Worm (Caenorhabditis elegans) whole organism, L4 larva: ENCODE results near the gene F55F10.3.
A peak's percentile ranks its signal among the peaks of the same experiment; 100 is the strongest.
"Not testable (repeated sequence)": the region's sequence is repeated elsewhere in the genome, so short reads cannot be mapped to it uniquely, and the experiment has no call there.

Experiments
- D1046.2 ChIP-seq: fragments of 200-800 bp; sonication (Bioruptor generic); IDR thresholded peaks from 2 replicates; pipeline ENCODE4 v1.3.6; 2022; ENCODE audit warnings: missing genetic modification characterization, missing compliant biosample characterization
- F44E2.7 ChIP-seq: fragments of 200-800 bp; sonication (Bioruptor generic); IDR thresholded peaks from 2 replicates; pipeline ENCODE4 v2.1.2; 2022; ENCODE audit warnings: missing genetic modification characterization, missing compliant biosample characterization
- F49E8.2 ChIP-seq: sonication (generic microtip); optimal IDR thresholded peaks from 2 replicates; lab custom pipeline; 2016; ENCODE audit warnings: missing compliant biosample characterization, mild to moderate bottlenecking, missing genetic modification characterization, borderline replicate concordance
- Y105C5A.15 ChIP-seq: fragments of 200-800 bp; sonication (Bioruptor generic); IDR thresholded peaks from 2 replicates; pipeline ENCODE4 v1.3.6; 2022; ENCODE audit warnings: missing genetic modification characterization, missing compliant biosample characterization
- Y48G9A.11 ChIP-seq: fragments of 200-800 bp; sonication (Bioruptor generic); IDR thresholded peaks from 2 replicates; pipeline ENCODE4 v1.3.6; 2022; ENCODE audit warnings: missing genetic modification reagents, missing genetic modification characterization, missing compliant biosample characterization
- ceh-20 ChIP-seq: fragments of 200-800 bp; sonication (Bioruptor generic); IDR thresholded peaks from 2 replicates; pipeline ENCODE4 v1.3.6; 2022; ENCODE audit warnings: missing genetic modification reagents, missing genetic modification characterization, missing compliant biosample characterization
- ceh-28 ChIP-seq: fragments of 150-350 bp; optimal IDR thresholded peaks from 2 replicates; lab custom pipeline; 2014; ENCODE audit warnings: missing biosample characterization, missing genetic modification reagents, missing genetic modification characterization
- ceh-62 ChIP-seq: sonication (generic microtip); optimal IDR thresholded peaks from 2 replicates; lab custom pipeline; 2017; ENCODE audit warnings: missing biosample characterization, missing genetic modification characterization
- ctbp-1 ChIP-seq: fragments of 200-800 bp; sonication (Bioruptor generic); IDR thresholded peaks from 2 replicates; pipeline ENCODE4 v1.3.6; 2022; ENCODE audit warnings: missing genetic modification reagents, missing genetic modification characterization, missing compliant biosample characterization
- dmd-6 ChIP-seq: fragments of 200-800 bp; sonication (Bioruptor generic); IDR thresholded peaks from 2 replicates; pipeline ENCODE4 v1.3.6; 2022; ENCODE audit warnings: missing genetic modification reagents, missing genetic modification characterization, missing compliant biosample characterization
- dpl-1 ChIP-seq: fragments of 150-350 bp; optimal IDR thresholded peaks from 2 replicates; lab custom pipeline; 2014; ENCODE audit warnings: missing biosample characterization, missing genetic modification reagents, missing genetic modification characterization
- duxl-1 ChIP-seq: sonication (generic microtip); optimal IDR thresholded peaks from 2 replicates; lab custom pipeline; 2016; ENCODE audit warnings: mild to moderate bottlenecking, missing genetic modification characterization, moderate library complexity, missing compliant biosample characterization; ENCODE audit not compliant: poor library complexity
- egl-43 ChIP-seq: fragments of 200-800 bp; sonication (Bioruptor generic); IDR thresholded peaks from 2 replicates; pipeline ENCODE4 v1.3.6; 2022; ENCODE audit warnings: missing genetic modification reagents, missing genetic modification characterization, missing compliant biosample characterization
- fkh-10 ChIP-seq: fragments of 150-350 bp; optimal IDR thresholded peaks from 2 replicates; lab custom pipeline; 2014; ENCODE audit warnings: missing biosample characterization, missing genetic modification reagents, missing genetic modification characterization
- hif-1 ChIP-seq, 2 experiments: sonication (generic microtip); optimal IDR thresholded peaks; 2 replicates each; lab custom pipeline; 2016 to 2017; ENCODE audit warnings: missing compliant biosample characterization in 2 of 2, missing genetic modification characterization in 2 of 2, missing genetic modification reagents in 2 of 2, missing genotype in 2 of 2, mild to moderate bottlenecking in 1 of 2
- hlh-30 ChIP-seq: sonication (generic microtip); optimal IDR thresholded peaks from 2 replicates; lab custom pipeline; 2017; ENCODE audit warnings: antibody characterized with exemption, mild to moderate bottlenecking, missing genetic modification characterization, missing compliant biosample characterization; ENCODE audit not compliant: insufficient read depth
- hmg-1.1 ChIP-seq: fragments of 200-800 bp; sonication (Bioruptor generic); IDR thresholded peaks from 2 replicates; pipeline ENCODE4 v1.3.6; 2022; ENCODE audit warnings: missing genetic modification reagents, missing genetic modification characterization, missing compliant biosample characterization
- lin-1 ChIP-seq: fragments of 200-800 bp; sonication (Bioruptor generic); IDR thresholded peaks from 2 replicates; pipeline ENCODE4 v1.3.6; 2022; ENCODE audit warnings: missing genetic modification reagents, missing genetic modification characterization, missing compliant biosample characterization
- lin-38 ChIP-seq: fragments of 200-800 bp; sonication (Bioruptor generic); IDR thresholded peaks from 2 replicates; pipeline ENCODE4 v1.3.6; 2022; ENCODE audit warnings: missing genetic modification reagents, missing genetic modification characterization, missing compliant biosample characterization
- lir-3 ChIP-seq: sonication (generic microtip); optimal IDR thresholded peaks from 2 replicates; lab custom pipeline; 2016; ENCODE audit warnings: mild to moderate bottlenecking, missing genetic modification characterization, missing compliant biosample characterization
- lsy-2 ChIP-seq, 2 experiments: fragments of 150-350 bp in 1 of 2; sonication (generic microtip) in 1 of 2; optimal IDR thresholded peaks; 2 replicates each; lab custom pipeline; 2014 to 2017; ENCODE audit warnings: missing biosample characterization in 2 of 2, missing genetic modification characterization in 2 of 2
- mdl-1 ChIP-seq, 2 experiments: fragments of 150-350 bp in 1 of 2; sonication (generic microtip) in 1 of 2; optimal IDR thresholded peaks; 2 replicates each; lab custom pipeline; 2014 to 2017; ENCODE audit warnings: missing biosample characterization in 2 of 2, missing genetic modification characterization in 2 of 2
- pha-4 ChIP-seq, 2 experiments: fragments of 150-350 bp in 1 of 2; fragments of 200-800 bp in 1 of 2; sonication (Bioruptor generic) in 1 of 2; IDR thresholded peaks in 1 of 2; optimal IDR thresholded peaks in 1 of 2; 2 replicates each; pipeline versions ENCODE4 v1.3.6 to Lab custom; 2014 to 2022; ENCODE audit warnings: missing genetic modification characterization in 2 of 2, missing genetic modification reagents in 2 of 2, missing biosample characterization in 1 of 2, missing compliant biosample characterization in 1 of 2
- php-3 ChIP-seq: fragments of 200-800 bp; sonication (Bioruptor generic); IDR thresholded peaks from 2 replicates; pipeline ENCODE4 v1.3.6; 2022; ENCODE audit warnings: missing genetic modification reagents, missing genetic modification characterization, missing compliant biosample characterization
- pqm-1 ChIP-seq: sonication (generic microtip); optimal IDR thresholded peaks from 2 replicates; lab custom pipeline; 2017; ENCODE audit warnings: missing biosample characterization, missing genetic modification characterization
- rbr-2 ChIP-seq: sonication (generic microtip); optimal IDR thresholded peaks from 2 replicates; lab custom pipeline; 2016; ENCODE audit warnings: missing genotype, missing genetic modification characterization, missing compliant biosample characterization
- saeg-2 ChIP-seq: fragments of 200-800 bp; sonication (Bioruptor generic); IDR thresholded peaks from 2 replicates; pipeline ENCODE4 v1.3.6; 2022; ENCODE audit warnings: missing genetic modification reagents, missing genetic modification characterization, missing compliant biosample characterization
- set-16 ChIP-seq: fragments of 200-800 bp; sonication (Bioruptor generic); IDR thresholded peaks from 2 replicates; pipeline ENCODE4 v1.3.6; 2022; ENCODE audit warnings: missing genetic modification reagents, missing genetic modification characterization, missing compliant biosample characterization
- snpc-1.2 ChIP-seq: fragments of 200-800 bp; sonication (Bioruptor generic); IDR thresholded peaks from 2 replicates; pipeline ENCODE4 v1.3.6; 2022; ENCODE audit warnings: missing genetic modification reagents, missing genetic modification characterization, missing compliant biosample characterization
- snpc-4 ChIP-seq: fragments of 150-350 bp; optimal IDR thresholded peaks from 2 replicates; lab custom pipeline; 2014; ENCODE audit warnings: missing biosample characterization, missing genetic modification characterization
- spr-3 ChIP-seq: fragments of 200-800 bp; sonication (Bioruptor generic); optimal IDR thresholded peaks from 2 replicates; lab custom pipeline; 2018; ENCODE audit warnings: mild to moderate bottlenecking, missing genetic modification characterization, missing compliant biosample characterization
- vab-7 ChIP-seq: fragments of 200-800 bp; sonication (Bioruptor generic); IDR thresholded peaks from 2 replicates; pipeline ENCODE4 v1.3.6; 2022; ENCODE audit warnings: missing genetic modification reagents, missing genetic modification characterization, missing compliant biosample characterization
- zip-11 ChIP-seq: fragments of 200-800 bp; sonication (Bioruptor generic); IDR thresholded peaks from 2 replicates; pipeline ENCODE4 v1.3.6; 2022; ENCODE audit warnings: missing genetic modification characterization, missing compliant biosample characterization
- ztf-7 ChIP-seq: fragments of 150-350 bp; optimal IDR thresholded peaks from 2 replicates; lab custom pipeline; 2014; ENCODE audit warnings: missing biosample characterization, missing genetic modification characterization

Gene F55F10.3

ce11 chrIV:4359653-4360052 is at the start of gene F55F10.3:
Gene F55F10.3 (plus strand): TSS chrIV:4359953.
- TF ChIP-seq pha-4 (GFP tag; IDR thresholded peaks at IDR 0.05; lab: Robert Waterston, UW), result no peak
- no peak for TF ChIP-seq pha-4 (tag; optimal IDR thresholded peaks at IDR 0.05; lab: Kevin White, UChicago)
- TF ChIP-seq ceh-62 (tag; lab: Kevin White, UChicago), result no peak
- no peak for TF ChIP-seq Y48G9A.11 (GFP tag; lab: Robert Waterston, UW)
- no peak for TF ChIP-seq lir-3 (tag; lab: Kevin White, UChicago)
- no peak for TF ChIP-seq ctbp-1 (GFP tag; lab: Robert Waterston, UW)
- TF ChIP-seq hlh-30, result no peak
- TF ChIP-seq lin-38 (GFP tag; lab: Robert Waterston, UW), result no peak
- no peak for TF ChIP-seq hif-1 (tag; optimal IDR thresholded peaks at IDR 0.05; lab: Kevin White, UChicago)
- no peak for TF ChIP-seq saeg-2 (GFP tag; lab: Robert Waterston, UW)
- no peak for TF ChIP-seq pqm-1 (tag; lab: Kevin White, UChicago)
- TF ChIP-seq dpl-1, result no peak
- no peak for TF ChIP-seq snpc-1.2
- TF ChIP-seq fkh-10 (GFP tag; lab: Kevin White, UChicago), result no peak
- no peak for TF ChIP-seq ztf-7 (tag; lab: Kevin White, UChicago)
- TF ChIP-seq mdl-1 (tag; optimal IDR thresholded peaks at IDR 0.05; lab: Kevin White, UChicago), result no peak
- TF ChIP-seq vab-7 (GFP tag; lab: Robert Waterston, UW), result no peak
- TF ChIP-seq snpc-4 (tag; lab: Kevin White, UChicago), result no peak
- TF ChIP-seq, all 104 proteins: peak for 0

- peak; percentile 92 for TF ChIP-seq set-16 (GFP tag; lab: Robert Waterston, UW)
These were observed 47.4 kb upstream of the F55F10.3 start for ce11 chrIV:4312394-4312793.

ce11 chrIV:4313144-4313543 is 46.6 kb upstream of the F55F10.3 start:
- TF ChIP-seq pha-4 (GFP tag; IDR thresholded peaks at IDR 0.05; lab: Robert Waterston, UW) (0 out of 2 replicates have a peak, but pooled peaks have one; percentile 23), set-16 (GFP tag; lab: Robert Waterston, UW) (peak; percentile 93)
- TF ChIP-seq pha-4 (tag; optimal IDR thresholded peaks at IDR 0.05; lab: Kevin White, UChicago), result not testable (repeated sequence)

ce11 chrIV:4316813-4317408 is 42.8 kb upstream of the F55F10.3 start, which contains the start of gene Y24D9B.1:
Gene Y24D9B.1 (plus strand): TSS chrIV:4317358.
- no peak for TF ChIP-seq Y105C5A.15 (GFP tag; lab: Robert Waterston, UW)
- TF ChIP-seq D1046.2 (GFP tag; lab: Robert Waterston, UW), result no peak
- no peak for TF ChIP-seq ceh-20 (GFP tag; lab: Robert Waterston, UW)
- no peak for TF ChIP-seq spr-3 (GFP tag; lab: Kevin White, UChicago)
- no peak for TF ChIP-seq lin-1
- TF ChIP-seq egl-43, result no peak
- peak; percentile 27 for TF ChIP-seq lin-38 (GFP tag; lab: Robert Waterston, UW)

- TF ChIP-seq ceh-28 (tag; lab: Kevin White, UChicago), result peak; percentile 95
- no peak for TF ChIP-seq vab-7 (GFP tag; lab: Robert Waterston, UW)
These were observed 42.1 kb upstream of the F55F10.3 start for ce11 chrIV:4317638-4318037.

- TF ChIP-seq ceh-28 (tag; lab: Kevin White, UChicago) (peak; percentile 43), hmg-1.1 (GFP tag; lab: Robert Waterston, UW) (no peak)
These were observed 41.7 kb upstream of the F55F10.3 start for ce11 chrIV:4318056-4318455.

- TF ChIP-seq php-3 (GFP tag; lab: Robert Waterston, UW), result no peak
- peak; percentile 93 for TF ChIP-seq ceh-28 (tag; lab: Kevin White, UChicago)
- TF ChIP-seq F44E2.7 (GFP tag; lab: Robert Waterston, UW), result 0 out of 2 replicates have a peak, but pooled peaks have one; percentile 14
- TF ChIP-seq mdl-1 (tag; optimal IDR thresholded peaks at IDR 0.05; lab: Kevin White, UChicago), result no peak
- TF ChIP-seq hif-1 (tag; optimal IDR thresholded peaks at IDR 0.05; lab: Kevin White, UChicago), result no peak
- no peak for TF ChIP-seq duxl-1 (tag; lab: Kevin White, UChicago)
- TF ChIP-seq F49E8.2, result no peak
- no peak for TF ChIP-seq dmd-6 (GFP tag; lab: Robert Waterston, UW)
- 0 out of 2 replicates have a peak, but pooled peaks have one; percentile 11 for TF ChIP-seq lin-38 (GFP tag; lab: Robert Waterston, UW)
- TF ChIP-seq snpc-1.2, result 0 out of 2 replicates have a peak, but pooled peaks have one; percentile 8
- TF ChIP-seq rbr-2 (tag; lab: Kevin White, UChicago), result no peak
- no peak for TF ChIP-seq lsy-2 (tag; optimal IDR thresholded peaks at IDR 0.05; lab: Kevin White, UChicago)
- TF ChIP-seq zip-11 (GFP tag; lab: Robert Waterston, UW), result no peak
These were observed 40.3 kb upstream of the F55F10.3 start for ce11 chrIV:4319473-4319872.
